Fruit fly (Drosophila melanogaster) whole organism, embryonic: ENCODE measurements around the gene snk.

Experiments
- C15 ChIP-seq: fragments of 200-800 bp; sonication (Bioruptor generic); IDR thresholded peaks from 3 replicates; pipeline ENCODE4 v1.3.6; 2022; ENCODE audit warnings: missing biosample characterization, missing genetic modification characterization
- CG10565 ChIP-seq: fragments of 200-800 bp; sonication (Bioruptor generic); optimal IDR thresholded peaks from 3 replicates; lab custom pipeline; 2016; ENCODE audit warnings: missing biosample characterization, mild to moderate bottlenecking, missing genetic modification characterization
- CG12744 ChIP-seq: fragments of 200-800 bp; sonication (Bioruptor generic); optimal IDR thresholded peaks from 2 replicates; lab custom pipeline; 2016; ENCODE audit warnings: missing biosample characterization, missing genetic modification characterization
- CG12942 ChIP-seq: fragments of 200-800 bp; sonication (Bioruptor generic); optimal IDR thresholded peaks from 3 replicates; lab custom pipeline; 2016; ENCODE audit warnings: missing biosample characterization, missing genetic modification characterization
- CG13287 ChIP-seq: fragments of 200-800 bp; sonication (Bioruptor generic); IDR thresholded peaks from 2 replicates; pipeline ENCODE4 v1.3.6; 2022; ENCODE audit warnings: missing biosample characterization, missing genetic modification characterization; ENCODE audit not compliant: partially characterized antibody
- CG13775 ChIP-seq: fragments of 200-800 bp; sonication (Bioruptor generic); optimal IDR thresholded peaks from 3 replicates; lab custom pipeline; 2017; ENCODE audit warnings: missing biosample characterization, mild to moderate bottlenecking, missing genetic modification characterization
- CG13894 ChIP-seq: fragments of 200-800 bp; sonication (Bioruptor generic); optimal IDR thresholded peaks from 3 replicates; lab custom pipeline; 2018; ENCODE audit warnings: missing biosample characterization, mild to moderate bottlenecking, missing genetic modification characterization, moderate library complexity
- CG14860 ChIP-seq: fragments of 200-800 bp; sonication (Bioruptor generic); IDR thresholded peaks from 3 replicates; pipeline ENCODE4 v1.3.6; 2022; ENCODE audit warnings: missing biosample characterization, missing genetic modification characterization; ENCODE audit not compliant: partially characterized antibody
- CG17568 ChIP-seq: fragments of 200-800 bp; sonication (Bioruptor generic); optimal IDR thresholded peaks from 2 replicates; lab custom pipeline; 2018; ENCODE audit warnings: missing biosample characterization, mild to moderate bottlenecking, missing genetic modification characterization, moderate library complexity
- CG18262 ChIP-seq: fragments of 200-800 bp; optimal IDR thresholded peaks from 3 replicates; lab custom pipeline; 2019; ENCODE audit warnings: missing biosample characterization, mild to moderate bottlenecking, missing genetic modification characterization, moderate library complexity
- CG1832 ChIP-seq: fragments of 200-800 bp; sonication (Bioruptor generic); optimal IDR thresholded peaks from 2 replicates; lab custom pipeline; 2017; ENCODE audit warnings: missing biosample characterization, mild to moderate bottlenecking, missing genetic modification characterization, inconsistent platforms
- CG31365 ChIP-seq: fragments of 200-800 bp; sonication (Bioruptor generic); optimal IDR thresholded peaks from 2 replicates; lab custom pipeline; 2018; ENCODE audit warnings: missing biosample characterization, mild to moderate bottlenecking, missing genetic modification characterization
- CG32772 ChIP-seq: fragments of 200-800 bp; sonication (Bioruptor generic); IDR thresholded peaks from 2 replicates; pipeline ENCODE4 v1.3.6; 2022; ENCODE audit warnings: missing biosample characterization, missing genetic modification characterization
- CG33557 ChIP-seq: fragments of 200-800 bp; sonication (Bioruptor generic); optimal IDR thresholded peaks from 2 replicates; lab custom pipeline; 2019; ENCODE audit warnings: missing biosample characterization, mild to moderate bottlenecking, missing genetic modification characterization, moderate library complexity
- CG34224 ChIP-seq: fragments of 200-800 bp; sonication (Bioruptor generic); IDR thresholded peaks from 3 replicates; pipeline ENCODE4 v1.3.6; 2022; ENCODE audit warnings: missing biosample characterization, missing genetic modification characterization; ENCODE audit not compliant: partially characterized antibody
- CG43689 ChIP-seq: fragments of 200-800 bp; sonication (Bioruptor generic); IDR thresholded peaks from 2 replicates; pipeline ENCODE4 v1.3.6; 2022; ENCODE audit warnings: missing biosample characterization, missing genetic modification characterization
- CG5180 ChIP-seq: fragments of 200-800 bp; sonication (Bioruptor generic); optimal IDR thresholded peaks from 3 replicates; lab custom pipeline; 2017; ENCODE audit warnings: missing biosample characterization, missing genetic modification characterization, mild to moderate bottlenecking, moderate library complexity, missing genetic modification reagents
- CG6791 ChIP-seq: fragments of 200-800 bp; sonication (Bioruptor generic); IDR thresholded peaks from 3 replicates; pipeline ENCODE4 v1.3.6; 2022; ENCODE audit warnings: missing biosample characterization, missing genetic modification characterization; ENCODE audit not compliant: partially characterized antibody
- CG7271 ChIP-seq: fragments of 200-800 bp; sonication (Bioruptor generic); optimal IDR thresholded peaks from 2 replicates; lab custom pipeline; 2018; ENCODE audit warnings: missing biosample characterization, mild to moderate bottlenecking, missing genetic modification characterization, moderate library complexity
- CG7357 ChIP-seq: fragments of 200-800 bp; sonication (Bioruptor generic); IDR thresholded peaks from 3 replicates; pipeline ENCODE4 v1.3.6; 2022; ENCODE audit warnings: missing biosample characterization, missing genetic modification characterization
- CG8924 ChIP-seq: fragments of 200-800 bp; optimal IDR thresholded peaks from 3 replicates; lab custom pipeline; 2019; ENCODE audit warnings: missing biosample characterization, mild to moderate bottlenecking, missing genetic modification characterization, moderate library complexity
- E2f2 ChIP-seq: fragments of 200-800 bp; sonication (Bioruptor generic); IDR thresholded peaks from 2 replicates; pipeline ENCODE4 v1.3.6; 2022; ENCODE audit warnings: missing biosample characterization, missing genetic modification characterization
- Gug ChIP-seq: fragments of 200-800 bp; sonication (Bioruptor generic); IDR thresholded peaks from 4 replicates; pipeline ENCODE4 v1.3.6; 2022; ENCODE audit warnings: missing biosample characterization, missing genetic modification characterization
- HLH4C ChIP-seq: fragments of 200-800 bp; sonication (Bioruptor generic); IDR thresholded peaks from 3 replicates; pipeline ENCODE4 v1.3.6; 2022; ENCODE audit warnings: missing biosample characterization, missing genetic modification characterization; ENCODE audit not compliant: partially characterized antibody
- Lhr ChIP-seq: fragments of 200-800 bp; sonication (Bioruptor generic); optimal IDR thresholded peaks from 3 replicates; lab custom pipeline; 2017; ENCODE audit warnings: mild to moderate bottlenecking, missing biosample characterization, missing genetic modification reagents, missing genetic modification characterization
- Lpt ChIP-seq: fragments of >200 bp; optimal IDR thresholded peaks from 2 replicates; lab custom pipeline; 2018; ENCODE audit warnings: missing biosample characterization, missing genetic modification characterization
- Max ChIP-seq: fragments of 200-800 bp; sonication (Bioruptor generic); optimal IDR thresholded peaks from 2 replicates; lab custom pipeline; 2016; ENCODE audit warnings: missing biosample characterization, mild to moderate bottlenecking, missing genetic modification characterization
- NfI ChIP-seq: fragments of 200-800 bp; sonication (Bioruptor generic); optimal IDR thresholded peaks from 3 replicates; lab custom pipeline; 2018; ENCODE audit warnings: missing biosample characterization, mild to moderate bottlenecking, missing genetic modification characterization, moderate library complexity
- Oaz ChIP-seq: fragments of 200-800 bp; sonication (Bioruptor generic); IDR thresholded peaks from 2 replicates; pipeline ENCODE4 v1.3.6; 2022; ENCODE audit warnings: missing biosample characterization, missing genetic modification characterization
- bbx ChIP-seq: fragments of 200-800 bp; sonication (Bioruptor generic); IDR thresholded peaks from 2 replicates; pipeline ENCODE4 v1.3.6; 2022; ENCODE audit warnings: missing biosample characterization, missing genetic modification characterization; ENCODE audit not compliant: partially characterized antibody
- bcd ChIP-seq: fragments of 200-800 bp; sonication (Bioruptor generic); optimal IDR thresholded peaks from 2 replicates; lab custom pipeline; 2017; ENCODE audit warnings: missing biosample characterization, mild to moderate bottlenecking, missing genetic modification characterization
- cas ChIP-seq: fragments of 200-800 bp; sonication (Bioruptor generic); IDR thresholded peaks from 2 replicates; pipeline ENCODE4 v1.3.6; 2022; ENCODE audit warnings: missing biosample characterization, missing genetic modification characterization
- crol ChIP-seq: fragments of 200-800 bp; sonication (Bioruptor generic); IDR thresholded peaks from 2 replicates; pipeline ENCODE4 v1.3.6; 2022; ENCODE audit warnings: missing biosample characterization, missing genetic modification characterization
- cwo ChIP-seq: fragments of 200-800 bp; sonication (Bioruptor generic); optimal IDR thresholded peaks from 3 replicates; lab custom pipeline; 2017; ENCODE audit warnings: missing biosample characterization, missing genetic modification characterization, mild to moderate bottlenecking, moderate library complexity, missing genetic modification reagents
- disco-r ChIP-seq: fragments of 200-800 bp; sonication (Bioruptor generic); optimal IDR thresholded peaks from 2 replicates; lab custom pipeline; 2016; ENCODE audit warnings: missing biosample characterization, missing genetic modification characterization
- dpn ChIP-seq, 2 experiments: fragments of 200-800 bp; sonication (Bioruptor generic); optimal IDR thresholded peaks; 3 replicates each; lab custom pipeline; 2016; ENCODE audit warnings: missing biosample characterization in 2 of 2, missing genetic modification characterization in 2 of 2
- esg ChIP-seq: fragments of 200-800 bp; sonication (Bioruptor generic); conservative IDR thresholded peaks from 2 replicates; pipeline ENCODE4 v1.3.6; 2022; ENCODE audit warnings: missing biosample characterization, missing genetic modification characterization
- ewg ChIP-seq: fragments of 200-800 bp; sonication (Bioruptor generic); optimal IDR thresholded peaks from 3 replicates; lab custom pipeline; 2017; ENCODE audit warnings: mild to moderate bottlenecking, missing biosample characterization, missing genetic modification reagents, missing genetic modification characterization
- exex ChIP-seq: fragments of 200-800 bp; sonication (Bioruptor generic); optimal IDR thresholded peaks from 4 replicates; lab custom pipeline; 2018; ENCODE audit warnings: missing biosample characterization, mild to moderate bottlenecking, missing genetic modification characterization, moderate library complexity
- kah ChIP-seq: fragments of 200-800 bp; sonication (Bioruptor generic); optimal IDR thresholded peaks from 2 replicates; lab custom pipeline; 2018; ENCODE audit warnings: missing biosample characterization, mild to moderate bottlenecking, missing genetic modification characterization
- onecut ChIP-seq: fragments of 200-800 bp; sonication (Bioruptor generic); IDR thresholded peaks from 2 replicates; pipeline ENCODE4 v1.3.6; 2022; ENCODE audit warnings: missing biosample characterization, missing genetic modification characterization
- pb ChIP-seq: fragments of 200-800 bp; sonication (Bioruptor generic); optimal IDR thresholded peaks from 3 replicates; lab custom pipeline; 2016; ENCODE audit warnings: missing biosample characterization, missing genetic modification characterization
- sc ChIP-seq, 3 experiments: fragments of >200 bp in 2 of 3; fragments of 200-800 bp in 1 of 3; sonication (Bioruptor generic) in 1 of 3; optimal IDR thresholded peaks; 2 replicates in 2 of 3; 3 replicates in 1 of 3; lab custom pipeline; 2017; ENCODE audit warnings: mild to moderate bottlenecking in 1 of 3, missing biosample characterization in 1 of 3, missing genetic modification characterization in 1 of 3, missing genetic modification reagents in 1 of 3
- sisA ChIP-seq: fragments of 200-800 bp; sonication (Bioruptor generic); IDR thresholded peaks from 2 replicates; pipeline ENCODE4 v1.3.6; 2022; ENCODE audit warnings: missing biosample characterization, missing genetic modification characterization
- sob ChIP-seq: fragments of 200-800 bp; sonication (Bioruptor generic); IDR thresholded peaks from 2 replicates; pipeline ENCODE4 v1.3.6; 2022; ENCODE audit warnings: missing biosample characterization, missing genetic modification characterization
- tx ChIP-seq: fragments of 200-800 bp; sonication (Bioruptor generic); optimal IDR thresholded peaks from 2 replicates; lab custom pipeline; 2016; ENCODE audit warnings: missing biosample characterization, missing genetic modification characterization
- vvl ChIP-seq: fragments of 200-800 bp; sonication (Bioruptor generic); IDR thresholded peaks from 2 replicates; pipeline ENCODE4 v1.3.6; 2022; ENCODE audit warnings: missing biosample characterization, missing genetic modification characterization

Gene snk

DNA sequence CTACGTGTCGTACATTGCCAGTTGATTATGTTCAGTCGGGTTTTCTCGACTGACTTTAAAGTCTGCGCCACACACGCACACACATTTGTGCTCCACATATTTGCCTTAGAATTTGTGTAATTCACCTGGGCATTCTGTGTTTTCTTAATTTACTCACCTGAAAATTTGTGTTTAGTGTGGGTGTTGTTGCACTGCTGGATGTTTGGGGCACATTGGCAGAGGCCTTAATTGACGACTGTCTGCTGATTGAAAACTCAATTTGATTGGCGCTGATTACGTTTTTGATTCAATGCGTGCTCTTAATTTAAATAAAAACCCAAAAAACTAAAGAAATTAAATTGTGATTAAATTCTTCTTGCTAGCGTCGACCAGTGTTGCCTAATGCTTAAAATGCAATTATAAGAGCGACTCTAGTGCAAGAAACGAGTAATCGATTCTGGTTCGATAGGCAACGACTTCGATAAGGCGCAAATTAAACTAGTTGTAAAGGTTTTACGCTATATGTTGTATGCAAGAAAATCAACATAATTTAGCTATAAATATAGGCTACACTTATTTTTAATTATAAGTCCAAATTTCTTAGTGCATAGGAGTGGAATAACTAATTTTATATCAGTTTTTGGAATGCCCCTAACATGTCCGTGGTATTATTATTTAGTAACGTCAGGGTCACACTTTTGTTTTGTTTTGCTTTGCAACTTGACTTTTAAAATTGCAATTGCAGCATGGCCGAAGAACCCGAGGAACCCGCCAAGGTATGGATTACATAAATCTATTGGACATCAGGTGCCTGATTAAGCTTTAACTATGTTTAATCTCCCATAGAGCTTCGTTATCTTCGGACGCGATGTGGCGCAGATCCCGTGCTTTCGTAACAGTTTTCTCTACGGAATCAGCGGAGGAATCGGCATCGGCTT, 12.1 kb downstream of the snk start, which contains the start of the genes CG46281 and CG46280 (continued):
- TF ChIP-seq CG34224 (peak; percentile 58; the same call in 2 of the 3 replicates), vvl (GFP tag; lab: Robert Waterston, UW) (0 out of 2 replicates have a peak, but pooled peaks have one; percentile 18), tx (GFP tag; lab: Kevin White, UChicago) (no peak), CG8924 (tag; lab: Kevin White, UChicago) (no peak), E2f2 (GFP tag; lab: Robert Waterston, UW) (peak; percentile 70), cas (GFP tag; lab: Robert Waterston, UW) (0 out of 2 replicates have a peak, but pooled peaks have one; percentile 21), CG12942 (GFP tag; lab: Kevin White, UChicago) (peak; percentile 17), bcd (no peak), sisA (no peak), CG7271 (tag; lab: Kevin White, UChicago) (no peak), Lhr (no peak), sc (optimal IDR thresholded peaks at IDR 0.05; lab: Kevin White, UChicago) (no peak), sc (GFP tag; optimal IDR thresholded peaks at IDR 0.05; lab: Kevin White, UChicago) (no peak), Max (GFP tag; lab: Kevin White, UChicago) (peak; percentile 52), CG13894 (tag; lab: Kevin White, UChicago) (no peak), CG10565 (GFP tag; lab: Kevin White, UChicago) (no peak), CG17568 (GFP tag; lab: Kevin White, UChicago) (no peak), HLH4C (peak; percentile 69), CG43689 (no peak), CG12744 (no peak), disco-r (GFP tag; lab: Kevin White, UChicago) (peak; percentile 2), C15 (GFP tag; lab: Robert Waterston, UW) (no peak), Lpt (GFP tag; lab: Kevin White, UChicago) (no peak), CG7357 (GFP tag; lab: Robert Waterston, UW) (no peak), CG13775 (GFP tag; lab: Kevin White, UChicago) (peak; percentile 30), esg (no peak), Gug (GFP tag; lab: Robert Waterston, UW) (no peak), CG33557 (GFP tag; lab: Kevin White, UChicago) (peak; percentile 14), CG1832 (GFP tag; lab: Kevin White, UChicago) (no peak), CG32772 (GFP tag; lab: Robert Waterston, UW) (no peak), CG5180 (GFP tag; lab: Kevin White, UChicago) (no peak), bbx (no peak; the same call in 1 of the 2 replicates), exex (no peak), CG6791 (GFP tag; lab: Robert Waterston, UW) (peak; percentile 54; the same call in 2 of the 3 replicates), dpn (GFP tag; optimal IDR thresholded peaks at IDR 0.05; lab: Kevin White, UChicago) (peak; percentile 28 to 51), CG13287 (GFP tag; lab: Robert Waterston, UW) (peak; percentile 82), CG14860 (GFP tag; lab: Robert Waterston, UW) (peak; percentile 32; the same call in 1 of the 3 replicates), kah (no peak), cwo (GFP tag; lab: Kevin White, UChicago) (no peak), NfI (GFP tag; lab: Kevin White, UChicago) (no peak), onecut (GFP tag; lab: Robert Waterston, UW) (no peak), ewg (no peak), Oaz (GFP tag; lab: Robert Waterston, UW) (no peak), pb (GFP tag; lab: Kevin White, UChicago) (no peak), CG18262 (tag; lab: Kevin White, UChicago) (no peak), CG31365 (tag; lab: Kevin White, UChicago) (no peak), sob (GFP tag; lab: Robert Waterston, UW) (peak; percentile 16; the same call in 1 of the 2 replicates), crol (GFP tag; lab: Robert Waterston, UW) (no peak)
